Fruit fly (Drosophila melanogaster): ENCODE measurements around the gene CG1231.

The CG1231 gene

DNA sequence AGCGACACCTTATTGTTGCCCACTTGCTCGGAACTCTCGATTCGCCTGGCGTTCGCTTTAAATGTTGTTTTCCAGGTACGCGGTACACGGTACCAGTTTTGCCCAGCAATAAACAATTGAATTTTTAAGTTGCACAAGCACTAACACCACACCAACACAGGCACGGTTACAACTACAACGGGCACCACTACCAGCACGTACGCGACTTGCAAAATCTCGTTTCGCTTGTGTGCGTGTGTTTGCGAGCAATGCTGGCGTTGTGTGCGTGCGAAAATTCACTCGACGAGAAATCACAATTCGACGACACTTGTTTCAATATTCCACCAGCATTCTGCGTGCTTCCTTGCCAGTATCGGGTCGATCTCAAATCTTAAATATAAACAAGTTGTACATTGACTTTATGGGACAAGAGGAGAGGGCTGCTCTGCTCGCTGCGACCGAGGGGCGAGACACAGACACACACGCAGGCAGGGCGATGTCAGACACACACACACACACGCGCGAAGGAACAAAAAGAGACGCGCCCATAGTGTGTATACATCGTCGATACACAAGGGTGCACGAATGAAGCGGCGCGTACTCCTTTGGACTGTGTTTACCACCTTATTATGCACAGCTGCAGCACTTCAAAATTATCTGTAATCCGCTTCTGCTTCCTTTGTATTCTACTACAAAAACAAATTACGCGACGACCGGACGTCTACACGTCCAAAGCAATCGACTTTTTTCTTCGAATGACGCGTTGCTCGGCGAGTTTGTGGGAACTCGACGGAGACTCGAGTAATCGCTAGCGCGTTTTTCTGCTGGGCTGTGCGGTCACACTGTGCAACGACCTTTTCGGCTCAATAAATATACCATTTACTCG lies 36.8 kb upstream of the CG1231 start, which contains the start of gene fwd:
Gene fwd, minus strand, starts transcription at position 740 of the 865 bp plus-strand sequence.
- TF ChIP-seq h (GFP tag; optimal IDR thresholded peaks at IDR 0.05), result peak; percentile 31
- TF ChIP-seq Sp1 (GFP tag; optimal IDR thresholded peaks at IDR 0.05), result peak; percentile 49
- TF ChIP-seq ey (GFP tag; optimal IDR thresholded peaks at IDR 0.05), result no peak
- TF ChIP-seq Jra (GFP tag; optimal IDR thresholded peaks at IDR 0.05), result peak; percentile 30
- TF ChIP-seq usp (GFP tag; optimal IDR thresholded peaks at IDR 0.05), result no peak
- no peak for TF ChIP-seq CrebA (GFP tag; optimal IDR thresholded peaks at IDR 0.05; ENCODE audit: borderline replicate concordance)
- no peak for TF ChIP-seq CG32264 (GFP tag; optimal IDR thresholded peaks at IDR 0.05)
- no peak for TF ChIP-seq Hr78 (GFP tag; optimal IDR thresholded peaks at IDR 0.05)
- TF ChIP-seq N (GFP tag; optimal IDR thresholded peaks at IDR 0.05), result peak; percentile 90
- TF ChIP-seq foxo (GFP tag; optimal IDR thresholded peaks at IDR 0.05), result peak in 1 of 2 experiments; percentile 9
- no peak for TF ChIP-seq psq (GFP tag; optimal IDR thresholded peaks at IDR 0.05)
- TF ChIP-seq CG9705 (GFP tag; optimal IDR thresholded peaks at IDR 0.05), result no peak
- peak; percentile 66 for TF ChIP-seq Myc (optimal IDR thresholded peaks at IDR 0.05)
- no peak for TF ChIP-seq dmrt93B (GFP tag; optimal IDR thresholded peaks at IDR 0.05)
- no peak for TF ChIP-seq sv (GFP tag; optimal IDR thresholded peaks at IDR 0.05)
- no peak for TF ChIP-seq Mio (GFP tag; optimal IDR thresholded peaks at IDR 0.05)
- no peak for TF ChIP-seq GATAd (GFP tag; optimal IDR thresholded peaks at IDR 0.05)
- no peak for TF ChIP-seq pan (optimal IDR thresholded peaks at IDR 0.05)
- peak; percentile 31 for TF ChIP-seq Rel (GFP tag; optimal IDR thresholded peaks at IDR 0.05)
- TF ChIP-seq Rel (tag; optimal IDR thresholded peaks at IDR 0.05), result peak; percentile 34
- TF ChIP-seq jim (GFP tag; optimal IDR thresholded peaks at IDR 0.05), result no peak
- TF ChIP-seq dsf (GFP tag; optimal IDR thresholded peaks at IDR 0.05; ENCODE audit: borderline replicate concordance), result no peak
- peak; percentile 22 for TF ChIP-seq Hnf4 (GFP tag; optimal IDR thresholded peaks at IDR 0.05)
- TF ChIP-seq Dfd (GFP tag; optimal IDR thresholded peaks at IDR 0.05), result no peak
- no peak for TF ChIP-seq br (GFP tag; optimal IDR thresholded peaks at IDR 0.05)
- TF ChIP-seq rgr (GFP tag; optimal IDR thresholded peaks at IDR 0.05), result peak; percentile 22
- TF ChIP-seq Vsx2 (GFP tag; optimal IDR thresholded peaks at IDR 0.05; ENCODE audit: partially characterized antibody), result no peak
- no peak for TF ChIP-seq Dif (GFP tag; optimal IDR thresholded peaks at IDR 0.05; ENCODE audit: partially characterized antibody)
- no peak for TF ChIP-seq lola (GFP tag; optimal IDR thresholded peaks at IDR 0.05)
- TF ChIP-seq tai (GFP tag; optimal IDR thresholded peaks at IDR 0.05), result no peak
- TF ChIP-seq OdsH (GFP tag; optimal IDR thresholded peaks at IDR 0.05), result no peak
- TF ChIP-seq HLH106 (tag; optimal IDR thresholded peaks at IDR 0.05), result peak; percentile 16
- TF ChIP-seq brk (GFP tag; optimal IDR thresholded peaks at IDR 0.05), result no peak
- TF ChIP-seq Abd-B (GFP tag; optimal IDR thresholded peaks at IDR 0.05), result peak; percentile 78
- peak; percentile 11 for TF ChIP-seq fru (GFP tag; optimal IDR thresholded peaks at IDR 0.05)
- no peak for TF ChIP-seq woc (GFP tag; optimal IDR thresholded peaks at IDR 0.05)
- TF ChIP-seq sage (GFP tag; optimal IDR thresholded peaks at IDR 0.05), result no peak
- peak; percentile 64 for TF ChIP-seq Hr83 (GFP tag; optimal IDR thresholded peaks at IDR 0.05; ENCODE audit: poor library complexity, severe bottlenecking)
- no peak for TF ChIP-seq dl (GFP tag; optimal IDR thresholded peaks at IDR 0.05; ENCODE audit: insufficient read depth in 1 of 2, partially characterized antibody in 2 of 2)

DNA sequence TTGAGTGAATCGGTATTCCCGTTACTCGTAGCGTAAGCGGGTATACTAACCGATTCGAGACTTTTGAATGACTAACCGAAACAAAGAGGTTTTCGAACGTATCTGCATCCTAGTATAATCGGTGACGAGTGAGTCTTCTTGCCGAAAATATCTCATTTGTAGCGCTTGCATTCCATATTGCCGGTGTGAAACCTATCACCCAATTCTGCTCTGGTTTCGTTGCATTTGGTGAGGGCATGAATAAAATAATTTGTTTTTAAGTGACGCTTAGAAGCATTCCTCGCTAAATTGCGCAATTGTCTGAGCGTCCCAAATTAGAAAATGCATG lies 36.2 kb upstream of the CG1231 start:
- TF ChIP-seq OdsH (GFP tag; optimal IDR thresholded peaks at IDR 0.05) (no peak), Abd-B (GFP tag; optimal IDR thresholded peaks at IDR 0.05) (no peak), brk (GFP tag; optimal IDR thresholded peaks at IDR 0.05) (no peak), Myc (optimal IDR thresholded peaks at IDR 0.05) (no peak), woc (GFP tag; optimal IDR thresholded peaks at IDR 0.05) (no peak), Rel (GFP tag; optimal IDR thresholded peaks at IDR 0.05) (no peak), Rel (tag; optimal IDR thresholded peaks at IDR 0.05) (no peak), HLH106 (tag; optimal IDR thresholded peaks at IDR 0.05) (no peak), Hr83 (GFP tag; optimal IDR thresholded peaks at IDR 0.05; ENCODE audit: poor library complexity, severe bottlenecking) (no peak), Hr78 (GFP tag; optimal IDR thresholded peaks at IDR 0.05) (no peak), fru (GFP tag; optimal IDR thresholded peaks at IDR 0.05) (no peak), tai (GFP tag; optimal IDR thresholded peaks at IDR 0.05) (no peak), br (GFP tag; optimal IDR thresholded peaks at IDR 0.05) (no peak), CG32264 (GFP tag; optimal IDR thresholded peaks at IDR 0.05) (no peak), dl (GFP tag; optimal IDR thresholded peaks at IDR 0.05; ENCODE audit: insufficient read depth in 1 of 2, partially characterized antibody in 2 of 2) (no peak), h (GFP tag; optimal IDR thresholded peaks at IDR 0.05) (no peak), Dfd (GFP tag; optimal IDR thresholded peaks at IDR 0.05) (no peak), ey (GFP tag; optimal IDR thresholded peaks at IDR 0.05) (no peak)

All from whole organism, wandering third instar larva.